Fruit fly (Drosophila melanogaster) whole organism, wandering third instar larva: ENCODE measurements around the gene Gba1b.
A peak's percentile ranks its signal among the peaks of the same experiment; 100 is the strongest.

Source experiments
- Abd-B ChIP-seq: fragments of >200 bp; optimal IDR thresholded peaks from 2 replicates; lab custom pipeline; 2017; ENCODE audit warnings: missing biosample characterization, missing genetic modification characterization
- CG32264 ChIP-seq: fragments of 200-800 bp; sonication (Bioruptor generic); optimal IDR thresholded peaks from 2 replicates; lab custom pipeline; 2016; ENCODE audit warnings: missing biosample characterization, missing genetic modification characterization
- CG9705 ChIP-seq: fragments of 200-800 bp; sonication (Bioruptor generic); optimal IDR thresholded peaks from 2 replicates; lab custom pipeline; 2018; ENCODE audit warnings: missing biosample characterization, mild to moderate bottlenecking, missing genetic modification characterization
- CrebA ChIP-seq: fragments of 200-800 bp; sonication (Bioruptor generic); optimal IDR thresholded peaks from 2 replicates; lab custom pipeline; 2016; ENCODE audit warnings: missing biosample characterization, mild to moderate bottlenecking, missing genetic modification characterization, borderline replicate concordance
- Dfd ChIP-seq: fragments of >200 bp; optimal IDR thresholded peaks from 2 replicates; lab custom pipeline; 2017; ENCODE audit warnings: missing biosample characterization, missing genetic modification characterization
- Dif ChIP-seq: fragments of 200-275, 200-300 bp; sonication (Bioruptor generic); optimal IDR thresholded peaks from 2 replicates; lab custom pipeline; 2018; ENCODE audit warnings: missing biosample characterization, missing genetic modification characterization; ENCODE audit not compliant: partially characterized antibody
- GATAd ChIP-seq: sonication (Bioruptor generic); optimal IDR thresholded peaks from 2 replicates; lab custom pipeline; 2016; ENCODE audit warnings: missing biosample characterization, missing genetic modification characterization
- HLH106 ChIP-seq: fragments of 200-800 bp; optimal IDR thresholded peaks from 3 replicates; lab custom pipeline; 2019; ENCODE audit warnings: missing biosample characterization, mild to moderate bottlenecking, missing genetic modification characterization, moderate library complexity
- Hnf4 ChIP-seq: fragments of 200-800 bp; sonication (Bioruptor generic); optimal IDR thresholded peaks from 2 replicates; lab custom pipeline; 2016; ENCODE audit warnings: missing biosample characterization, mild to moderate bottlenecking, missing genetic modification characterization
- Hr78 ChIP-seq: fragments of >200 bp; optimal IDR thresholded peaks from 2 replicates; lab custom pipeline; 2017; ENCODE audit warnings: missing biosample characterization, missing genetic modification characterization
- Hr83 ChIP-seq: fragments of 200-300 bp; sonication (Bioruptor generic); optimal IDR thresholded peaks from 2 replicates; lab custom pipeline; 2016; ENCODE audit warnings: missing biosample characterization, mild to moderate bottlenecking, missing genetic modification characterization, moderate library complexity; ENCODE audit not compliant: poor library complexity, severe bottlenecking
- Jra ChIP-seq: sonication (Bioruptor generic); optimal IDR thresholded peaks from 2 replicates; lab custom pipeline; 2016; ENCODE audit warnings: missing biosample characterization, missing genetic modification characterization
- Mio ChIP-seq: sonication (Bioruptor generic); optimal IDR thresholded peaks from 2 replicates; lab custom pipeline; 2016; ENCODE audit warnings: missing biosample characterization, missing genetic modification characterization
- Myc ChIP-seq: fragments of >200 bp; optimal IDR thresholded peaks from 2 replicates; lab custom pipeline; 2017
- N ChIP-seq: fragments of >200 bp; optimal IDR thresholded peaks from 2 replicates; lab custom pipeline; 2018; ENCODE audit warnings: missing biosample characterization, missing external identifiers, missing genetic modification characterization
- OdsH ChIP-seq: fragments of 200-800 bp; sonication (Bioruptor generic); optimal IDR thresholded peaks from 2 replicates; lab custom pipeline; 2016; ENCODE audit warnings: missing biosample characterization, mild to moderate bottlenecking, missing genetic modification characterization
- Rel ChIP-seq, 2 experiments: fragments of 200-800 bp; sonication (Bioruptor generic) in 1 of 2; optimal IDR thresholded peaks; 2 replicates in 1 of 2; 3 replicates in 1 of 2; lab custom pipeline; 2016 to 2019; ENCODE audit warnings: mild to moderate bottlenecking in 2 of 2, missing biosample characterization in 2 of 2, missing genetic modification characterization in 2 of 2, moderate library complexity in 1 of 2
- Sp1 ChIP-seq: fragments of 200-800 bp; sonication (Bioruptor generic); optimal IDR thresholded peaks from 3 replicates; lab custom pipeline; 2019; ENCODE audit warnings: missing biosample characterization, mild to moderate bottlenecking, missing genetic modification characterization, moderate library complexity
- Vsx2 ChIP-seq: fragments of 200-300, 225-300 bp; sonication (Bioruptor generic); optimal IDR thresholded peaks from 2 replicates; lab custom pipeline; 2018; ENCODE audit warnings: missing biosample characterization, missing genetic modification characterization; ENCODE audit not compliant: partially characterized antibody
- br ChIP-seq: fragments of 200-800 bp; sonication (Bioruptor generic); optimal IDR thresholded peaks from 2 replicates; lab custom pipeline; 2016; ENCODE audit warnings: missing biosample characterization, missing genetic modification characterization
- brk ChIP-seq: fragments of 200-800 bp; sonication (Bioruptor generic); optimal IDR thresholded peaks from 2 replicates; lab custom pipeline; 2016; ENCODE audit warnings: missing biosample characterization, mild to moderate bottlenecking, missing genetic modification characterization
- dl ChIP-seq, 2 experiments: fragments of 175-275, 200-275 bp in 1 of 2; fragments of 200-275 bp in 1 of 2; sonication (Bioruptor generic); optimal IDR thresholded peaks; lab custom pipeline; 2018; ENCODE audit warnings: mild to moderate bottlenecking in 2 of 2, missing biosample characterization in 2 of 2, missing genetic modification characterization in 2 of 2, moderate library complexity in 2 of 2; ENCODE audit not compliant: partially characterized antibody in 2 of 2, insufficient read depth in 1 of 2
- dmrt93B ChIP-seq: fragments of 200-800 bp; sonication (Bioruptor generic); optimal IDR thresholded peaks from 2 replicates; lab custom pipeline; 2018; ENCODE audit warnings: missing biosample characterization, mild to moderate bottlenecking, missing genetic modification characterization
- dsf ChIP-seq: sonication (Bioruptor generic); optimal IDR thresholded peaks from 2 replicates; lab custom pipeline; 2016; ENCODE audit warnings: missing biosample characterization, missing genetic modification characterization, borderline replicate concordance
- ey ChIP-seq: fragments of 200-800 bp; sonication (Bioruptor generic); optimal IDR thresholded peaks from 2 replicates; lab custom pipeline; 2016; ENCODE audit warnings: missing biosample characterization, missing genetic modification characterization
- foxo ChIP-seq, 2 experiments: fragments of 200-800 bp; sonication (Bioruptor generic); optimal IDR thresholded peaks; 2 replicates in 1 of 2; 3 replicates in 1 of 2; lab custom pipeline; 2016 to 2017; ENCODE audit warnings: missing biosample characterization in 2 of 2, missing genetic modification characterization in 2 of 2
- fru ChIP-seq: fragments of 200-800 bp; sonication (Bioruptor generic); optimal IDR thresholded peaks from 3 replicates; lab custom pipeline; 2016; ENCODE audit warnings: missing biosample characterization, mild to moderate bottlenecking, missing genetic modification characterization
- h ChIP-seq: fragments of 200-800 bp; sonication (Bioruptor generic); optimal IDR thresholded peaks from 3 replicates; lab custom pipeline; 2016; ENCODE audit warnings: missing biosample characterization, mild to moderate bottlenecking, missing genetic modification characterization
- jim ChIP-seq: fragments of 175-275, 200-325 bp; sonication (Bioruptor generic); optimal IDR thresholded peaks from 2 replicates; lab custom pipeline; 2016; ENCODE audit warnings: missing biosample characterization, mild to moderate bottlenecking, missing genetic modification characterization
- lola ChIP-seq: fragments of >200 bp; optimal IDR thresholded peaks from 2 replicates; lab custom pipeline; 2017; ENCODE audit warnings: missing biosample characterization, missing genetic modification characterization
- pan ChIP-seq: fragments of >200 bp; optimal IDR thresholded peaks from 2 replicates; lab custom pipeline; 2017
- psq ChIP-seq: fragments of 200-800 bp; sonication (Bioruptor generic); optimal IDR thresholded peaks from 3 replicates; lab custom pipeline; 2017; ENCODE audit warnings: missing biosample characterization, mild to moderate bottlenecking, missing genetic modification characterization, moderate library complexity
- rgr ChIP-seq: fragments of 200-800 bp; sonication (Bioruptor generic); optimal IDR thresholded peaks from 3 replicates; lab custom pipeline; 2016; ENCODE audit warnings: missing biosample characterization, mild to moderate bottlenecking, missing genetic modification characterization
- sage ChIP-seq: fragments of 200-800 bp; sonication (Bioruptor generic); optimal IDR thresholded peaks from 2 replicates; lab custom pipeline; 2016; ENCODE audit warnings: missing biosample characterization, mild to moderate bottlenecking, missing genetic modification characterization
- sv ChIP-seq: fragments of 200-800 bp; sonication (Bioruptor generic); optimal IDR thresholded peaks from 3 replicates; lab custom pipeline; 2016; ENCODE audit warnings: missing biosample characterization, missing genetic modification characterization
- tai ChIP-seq: sonication (Bioruptor generic); optimal IDR thresholded peaks from 2 replicates; lab custom pipeline; 2016; ENCODE audit warnings: missing biosample characterization, missing genetic modification characterization
- usp ChIP-seq: fragments of >200 bp; optimal IDR thresholded peaks from 2 replicates; lab custom pipeline; 2017; ENCODE audit warnings: missing biosample characterization, missing genetic modification characterization
- woc ChIP-seq: sonication (Bioruptor generic); optimal IDR thresholded peaks from 2 replicates; lab custom pipeline; 2016; ENCODE audit warnings: missing biosample characterization, mild to moderate bottlenecking, missing genetic modification characterization

Gba1b gene

DNA sequence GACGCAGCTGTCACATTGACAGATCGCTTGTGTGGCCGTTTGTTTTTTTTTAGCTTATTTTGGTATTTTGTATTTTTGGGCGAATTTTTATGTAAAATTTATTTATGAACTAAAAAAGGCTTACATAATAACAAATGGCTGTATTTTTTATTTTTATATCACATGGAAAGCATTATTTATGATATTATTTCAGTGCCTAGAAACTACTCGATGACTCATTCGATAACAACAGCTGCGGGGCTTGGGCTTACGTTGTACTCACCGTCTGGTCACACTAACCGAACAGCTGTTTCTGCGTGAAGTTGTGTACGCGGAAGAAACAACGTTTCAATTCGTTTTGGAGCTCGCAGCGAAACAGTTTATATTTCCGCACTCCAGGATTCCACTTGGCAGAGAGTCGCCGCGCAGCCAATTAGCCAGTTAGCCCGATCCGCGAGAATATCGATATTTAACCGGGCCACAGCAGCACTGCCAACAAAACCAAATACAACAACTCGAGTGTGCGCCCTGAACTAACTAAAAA, 28.4 kb downstream of the Gba1b start, which contains the start of the genes Hmgcr and Rpn9:
Gene Hmgcr (plus strand): TSS at position 335 of the 523 bp plus-strand sequence.
Gene Rpn9 (minus strand): TSS at position 473 of the 523 bp plus-strand sequence.
- TF ChIP-seq N (GFP tag; lab: Kevin White, UChicago): no peak
- peak; percentile 79 for TF ChIP-seq Vsx2 (GFP tag; lab: Kevin White, UChicago)
- TF ChIP-seq CG32264 (GFP tag; lab: Kevin White, UChicago): no peak
- TF ChIP-seq br (GFP tag; lab: Kevin White, UChicago): peak; percentile 20
- TF ChIP-seq Jra (GFP tag; lab: Kevin White, UChicago): peak; percentile 2
- TF ChIP-seq dmrt93B (GFP tag; lab: Kevin White, UChicago): no peak
- TF ChIP-seq lola: no peak
- peak; percentile 36 for TF ChIP-seq h (GFP tag; lab: Kevin White, UChicago)
- no peak for TF ChIP-seq foxo (GFP tag; optimal IDR thresholded peaks at IDR 0.05; lab: Kevin White, UChicago)
- TF ChIP-seq Hr78: no peak
- TF ChIP-seq jim (GFP tag; lab: Kevin White, UChicago): no peak
- TF ChIP-seq usp (GFP tag; lab: Kevin White, UChicago): no peak
- no peak for TF ChIP-seq CrebA (GFP tag; lab: Kevin White, UChicago)
- TF ChIP-seq dsf (GFP tag; lab: Kevin White, UChicago): no peak
- no peak for TF ChIP-seq dl (GFP tag; optimal IDR thresholded peaks at IDR 0.05; lab: Kevin White, UChicago; ENCODE audit: insufficient read depth in 1 of 2, partially characterized antibody in 2 of 2)
- no peak for TF ChIP-seq Abd-B (GFP tag; lab: Kevin White, UChicago)
- TF ChIP-seq Dif (GFP tag; lab: Kevin White, UChicago): peak; percentile 28
- TF ChIP-seq brk (GFP tag; lab: Kevin White, UChicago): no peak
- TF ChIP-seq fru (GFP tag; lab: Kevin White, UChicago): peak; percentile 10
- TF ChIP-seq Myc: no peak
- TF ChIP-seq GATAd: no peak
- TF ChIP-seq Hnf4 (GFP tag; lab: Kevin White, UChicago): peak; percentile 9
- TF ChIP-seq Sp1: no peak
- no peak for TF ChIP-seq Dfd (GFP tag; lab: Kevin White, UChicago)
- TF ChIP-seq HLH106 (tag; lab: Kevin White, UChicago): no peak
- TF ChIP-seq ey: no peak
- TF ChIP-seq pan (lab: Kevin White, UChicago): no peak
- no peak for TF ChIP-seq sv (GFP tag; lab: Kevin White, UChicago)
- no peak for TF ChIP-seq Mio (GFP tag; lab: Kevin White, UChicago)
- TF ChIP-seq Rel (GFP tag; optimal IDR thresholded peaks at IDR 0.05; lab: Kevin White, UChicago): no peak
- peak; percentile 26 for TF ChIP-seq Rel (tag; optimal IDR thresholded peaks at IDR 0.05; lab: Kevin White, UChicago)
- TF ChIP-seq psq: peak; percentile 2
- TF ChIP-seq sage: no peak
- no peak for TF ChIP-seq OdsH
- TF ChIP-seq woc: no peak
- TF ChIP-seq CG9705 (GFP tag; lab: Kevin White, UChicago): no peak
- peak; percentile 6 for TF ChIP-seq tai (GFP tag; lab: Kevin White, UChicago)
- TF ChIP-seq rgr: no peak
- no peak for TF ChIP-seq Hr83 (GFP tag; lab: Kevin White, UChicago)

DNA sequence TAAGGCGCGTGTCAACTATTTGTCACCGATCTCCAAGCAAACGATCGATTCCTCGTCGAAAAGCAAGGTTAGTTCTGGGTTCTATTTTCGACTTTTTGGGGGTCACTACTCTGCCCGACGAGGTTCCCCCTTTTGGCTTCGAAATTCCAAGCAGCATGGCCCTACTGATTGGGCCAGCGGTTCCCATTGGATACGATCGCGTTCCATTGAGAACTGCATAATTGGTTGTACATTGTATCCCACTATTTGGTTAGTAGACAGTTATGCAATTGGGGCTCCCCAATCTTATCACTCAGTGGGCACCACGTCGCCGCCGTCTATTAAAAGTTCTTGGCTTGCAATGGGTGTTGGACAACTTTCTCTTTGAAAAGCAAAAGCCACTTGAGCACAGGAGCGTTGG, 29.2 kb downstream of the Gba1b start:
- TF ChIP-seq fru (GFP tag; lab: Kevin White, UChicago): no peak
- no peak for TF ChIP-seq Myc
- TF ChIP-seq Rel (GFP tag; optimal IDR thresholded peaks at IDR 0.05; lab: Kevin White, UChicago): no peak
- TF ChIP-seq Rel (tag; optimal IDR thresholded peaks at IDR 0.05; lab: Kevin White, UChicago): no peak
- no peak for TF ChIP-seq jim (GFP tag; lab: Kevin White, UChicago)
- no peak for TF ChIP-seq CG9705 (GFP tag; lab: Kevin White, UChicago)
- no peak for TF ChIP-seq Sp1
- no peak for TF ChIP-seq CrebA (GFP tag; lab: Kevin White, UChicago)
- TF ChIP-seq Hr83 (GFP tag; lab: Kevin White, UChicago): no peak
- no peak for TF ChIP-seq Abd-B (GFP tag; lab: Kevin White, UChicago)
- TF ChIP-seq woc: no peak
